Fruit fly (Drosophila melanogaster) ovary, adult (tissue): ENCODE results near the gene sinah.

Experiments used
- CG17801 ChIP-seq: fragments of 200-800 bp; optimal IDR thresholded peaks from 2 replicates; lab custom pipeline; 2019; ENCODE audit warnings: missing biosample characterization, mild to moderate bottlenecking, missing genetic modification characterization, moderate library complexity; ENCODE audit not compliant: partially characterized antibody

The sinah gene

DNA sequence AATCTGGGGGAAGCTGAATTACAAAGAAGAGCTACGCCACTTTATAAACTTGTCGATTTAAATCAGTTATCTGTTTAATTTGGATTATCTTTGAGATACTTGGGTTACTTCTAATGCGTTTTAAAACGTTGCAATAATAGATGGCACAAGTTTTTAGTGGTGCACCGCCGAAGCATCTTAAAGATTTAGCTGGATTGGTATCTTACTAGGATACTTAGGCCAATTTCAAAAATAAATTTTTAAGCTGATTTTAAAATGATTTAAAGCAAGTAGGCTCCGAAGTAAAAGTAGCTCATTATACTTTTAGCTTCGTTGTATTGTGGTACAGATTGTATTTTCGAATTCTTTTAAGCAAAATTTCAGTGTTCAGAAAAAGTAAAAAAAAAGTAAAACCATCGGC lies at the start of gene sinah:
Gene sinah (plus strand): TSS at position 301 of the 400 bp plus-strand sequence.
- TF ChIP-seq CG17801 (GFP tag; lab: Kevin White, UChicago), result no peak

DNA sequence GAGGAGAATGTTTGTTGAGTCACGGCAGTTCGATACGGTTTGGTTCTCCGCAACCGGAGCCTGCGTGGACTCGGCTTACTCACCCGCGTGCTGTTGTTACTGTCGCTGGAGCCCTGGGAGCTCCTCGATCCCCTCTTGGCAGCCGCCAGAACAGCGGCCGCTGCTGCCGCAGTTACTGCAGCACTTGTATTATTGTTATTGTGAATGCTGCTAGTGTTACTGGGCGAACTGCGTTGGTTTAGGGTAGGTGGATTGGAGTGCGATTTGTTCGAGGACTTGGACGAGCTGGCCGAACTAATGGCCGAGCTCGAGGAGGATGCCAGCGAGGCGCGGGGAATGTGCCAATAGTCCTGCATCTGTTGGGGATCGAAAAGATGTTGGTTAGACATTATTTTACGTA lies 48.4 kb upstream of the sinah start:
- no peak for TF ChIP-seq CG17801 (GFP tag; lab: Kevin White, UChicago)

DNA sequence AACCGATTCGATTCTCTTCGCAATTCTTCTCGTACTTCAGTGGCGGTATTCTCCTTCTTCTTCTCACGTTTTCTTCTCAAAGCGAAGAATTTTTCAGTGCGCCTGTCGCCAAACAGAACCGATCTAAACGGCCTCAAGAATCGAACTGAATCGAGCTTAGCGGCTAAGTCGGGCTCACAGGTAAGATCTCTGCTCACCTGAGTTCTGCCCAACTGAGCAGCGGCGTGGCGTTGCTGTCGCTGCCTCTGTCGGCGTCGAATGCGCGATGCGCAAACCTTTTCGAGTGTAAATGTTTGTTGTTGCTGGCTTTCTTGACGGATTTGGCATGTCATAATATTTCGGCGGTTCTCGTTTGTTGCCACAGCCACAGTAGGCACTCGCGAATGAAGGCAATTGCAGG lies 47.0 kb upstream of the sinah start:
- no peak for TF ChIP-seq CG17801 (GFP tag; lab: Kevin White, UChicago)

DNA sequence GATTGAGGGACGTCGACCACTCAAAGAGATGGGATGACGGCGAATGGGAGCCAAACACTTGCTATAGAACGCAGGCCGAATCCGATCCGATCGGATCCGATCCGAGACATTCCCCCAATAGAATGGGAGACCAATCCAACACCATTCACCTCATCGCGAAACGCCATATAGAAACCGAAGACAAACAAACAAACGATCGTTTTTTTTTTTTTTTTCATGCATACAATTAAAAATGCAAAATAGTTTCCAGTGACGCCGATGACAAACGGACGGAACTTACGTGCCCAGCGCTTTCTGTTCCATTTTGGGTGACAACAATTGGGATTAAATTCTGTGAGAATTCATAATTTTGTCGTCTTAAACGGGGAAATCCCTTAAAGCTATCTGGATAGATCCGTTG lies 44.9 kb upstream of the sinah start:
- no peak for TF ChIP-seq CG17801 (GFP tag; lab: Kevin White, UChicago)

DNA sequence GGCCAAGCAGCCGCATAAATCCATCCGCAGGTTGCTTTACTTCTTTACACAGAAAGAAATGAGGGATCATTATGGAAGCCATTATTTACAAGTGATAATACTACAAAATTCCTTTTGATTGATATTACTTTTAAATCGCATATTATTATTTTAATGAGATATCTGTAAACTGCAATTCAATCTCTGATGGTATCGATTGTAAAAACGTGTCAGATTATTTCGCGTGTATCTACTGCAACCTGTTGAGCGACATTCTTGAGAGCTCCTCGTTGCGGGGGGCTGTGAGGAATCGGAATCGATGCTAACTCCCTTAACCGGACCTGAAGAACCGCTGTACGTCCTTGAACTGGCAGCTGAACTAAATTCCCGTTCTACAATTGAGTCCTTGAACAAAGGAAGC lies 40.8 kb upstream of the sinah start:
- TF ChIP-seq CG17801 (GFP tag; lab: Kevin White, UChicago), result no peak

DNA sequence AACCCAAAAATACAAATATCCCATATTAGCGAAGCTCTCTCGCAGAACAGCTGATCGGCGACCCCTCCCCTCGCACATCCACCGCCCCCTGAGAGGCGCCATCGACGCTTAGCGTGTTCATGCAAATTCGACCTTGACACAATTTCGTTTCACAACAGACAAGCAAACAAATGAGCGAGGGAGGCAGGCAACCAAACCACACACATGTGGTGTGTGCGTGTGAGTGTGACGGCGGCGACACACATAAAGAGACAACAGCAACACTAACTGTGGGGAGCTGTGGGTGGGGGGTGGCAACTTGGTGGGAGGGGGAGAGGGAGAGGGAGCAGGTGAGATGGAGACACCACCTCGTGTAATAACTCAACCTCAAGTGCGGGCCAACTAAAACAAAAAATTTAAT lies 34.2 kb upstream of the sinah start:
- no peak for TF ChIP-seq CG17801 (GFP tag; lab: Kevin White, UChicago)

DNA sequence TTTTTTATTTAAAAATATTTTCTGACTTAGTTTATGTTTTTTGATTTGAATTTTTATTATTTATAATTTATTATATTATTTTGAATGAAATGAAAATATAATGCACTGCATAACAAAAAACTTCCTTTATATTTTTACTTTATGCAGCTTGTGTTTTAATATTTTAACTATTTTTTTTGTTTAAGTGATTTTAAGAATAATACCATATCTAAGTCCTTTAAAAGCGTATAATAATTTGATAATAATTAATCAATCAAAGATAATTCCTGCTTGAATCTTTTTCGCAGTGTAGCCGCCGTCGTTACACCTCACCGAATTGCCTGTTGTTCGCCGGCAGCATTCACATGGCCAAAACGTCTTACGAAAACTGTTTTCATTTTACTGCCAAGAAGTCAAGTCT lies 33.7 kb upstream of the sinah start:
- TF ChIP-seq CG17801 (GFP tag; lab: Kevin White, UChicago), result no peak

DNA sequence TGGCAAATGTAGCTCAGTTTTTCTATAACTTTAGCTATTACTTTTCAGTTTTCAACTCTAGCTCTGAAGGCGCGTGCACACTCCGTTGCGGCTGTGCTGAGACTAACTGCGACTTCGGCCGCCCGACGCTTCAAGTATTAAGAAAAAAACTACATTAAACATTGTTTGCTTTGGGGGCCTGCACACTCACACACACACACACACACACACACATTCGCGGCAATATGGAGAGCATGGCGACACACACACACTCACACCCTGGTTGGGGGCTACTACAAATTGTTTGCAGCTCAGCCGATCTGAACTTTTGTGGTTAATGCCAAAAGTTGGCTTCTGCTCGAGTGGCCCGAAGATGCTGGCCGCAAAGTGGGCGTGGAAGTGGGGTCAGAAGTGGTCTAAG lies 29.9 kb upstream of the sinah start, which contains the start of gene CG13024:
Gene CG13024 (minus strand): TSS at position 108 of the 400 bp plus-strand sequence.
- no peak for TF ChIP-seq CG17801 (GFP tag; lab: Kevin White, UChicago)

DNA sequence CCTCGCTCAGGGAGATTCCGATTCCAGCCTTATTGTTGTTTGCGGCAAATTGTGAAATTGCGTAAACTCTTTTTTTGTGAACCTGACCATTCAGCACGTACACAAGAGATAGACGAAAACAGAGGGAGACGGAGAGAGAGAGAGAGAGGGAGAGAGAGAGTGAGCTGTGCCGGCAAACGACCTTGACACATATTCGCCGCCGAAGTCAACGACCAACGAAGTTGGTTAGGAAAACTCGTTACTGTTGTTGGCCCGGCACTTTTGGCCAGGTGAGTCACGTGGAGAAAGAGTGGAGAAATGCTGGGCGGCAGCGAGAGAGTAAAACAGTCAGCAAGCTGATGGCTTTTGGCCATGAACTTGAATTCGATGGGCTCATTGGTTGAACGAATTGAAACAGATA lies 28.9 kb upstream of the sinah start:
- TF ChIP-seq CG17801 (GFP tag; lab: Kevin White, UChicago), result no peak

DNA sequence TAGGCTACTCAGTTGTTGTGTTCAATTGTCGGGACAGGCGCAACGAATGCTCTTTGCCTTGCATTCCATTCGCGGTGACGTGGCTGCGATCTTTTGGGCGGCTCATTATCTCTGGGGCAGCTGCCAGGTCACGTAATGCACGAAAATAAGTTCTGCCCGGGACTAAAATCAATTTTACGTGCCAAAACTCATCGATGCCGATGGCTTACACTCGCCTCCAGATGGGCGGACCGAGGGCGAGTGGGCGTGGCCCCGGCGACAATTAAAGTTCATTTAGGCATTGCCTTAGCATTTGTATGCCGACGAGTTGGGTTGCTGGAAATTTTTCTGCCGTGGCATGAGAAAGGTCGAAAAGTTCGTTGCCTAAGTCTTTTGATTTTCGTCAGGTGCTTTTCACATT lies 22.1 kb upstream of the sinah start:
- no peak for TF ChIP-seq CG17801 (GFP tag; lab: Kevin White, UChicago)

DNA sequence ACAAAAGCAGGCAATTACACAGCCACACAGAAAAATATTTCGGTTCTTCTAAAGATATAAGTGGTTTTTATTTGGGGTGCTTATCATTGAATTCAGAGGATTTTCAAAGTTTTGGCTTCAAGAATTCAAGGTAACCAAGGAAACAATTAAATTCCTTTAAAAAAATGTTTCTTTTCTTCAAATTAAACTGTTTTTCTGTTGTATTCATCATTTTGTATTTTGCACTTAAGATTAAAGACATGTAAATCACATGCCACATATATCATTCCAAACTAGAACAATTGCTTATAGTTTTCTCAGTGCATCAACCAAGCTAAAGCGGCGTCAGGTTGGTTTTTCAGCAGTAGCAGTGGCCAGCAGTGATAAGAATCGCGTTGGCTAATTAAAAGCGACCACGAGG lies 18.3 kb upstream of the sinah start:
- no peak for TF ChIP-seq CG17801 (GFP tag; lab: Kevin White, UChicago)

DNA sequence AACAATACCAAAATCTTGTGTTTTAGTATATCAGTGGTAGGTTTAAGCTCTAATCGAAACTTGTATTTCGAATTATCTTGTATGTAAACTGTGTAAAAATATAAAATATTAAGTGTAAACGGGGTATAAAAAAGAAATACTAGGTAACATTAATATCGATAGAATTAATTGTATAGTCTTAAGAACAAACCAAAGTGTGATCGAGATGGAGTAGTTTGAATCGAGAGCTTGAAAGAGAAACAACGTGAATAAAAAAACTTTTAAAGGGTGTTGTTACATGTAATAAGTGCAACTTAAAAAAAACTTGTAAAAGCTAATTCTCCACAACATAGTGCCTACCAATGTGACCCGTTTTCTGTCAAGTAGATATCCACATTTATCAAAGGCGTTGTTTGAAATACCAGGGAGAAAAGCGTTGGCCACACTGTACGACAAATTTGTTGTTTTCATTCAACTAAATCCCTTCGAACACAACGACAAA lies 16.8 kb upstream of the sinah start, which contains the start of gene TSG101:
Gene TSG101 (plus strand): TSS at position 208 of the 481 bp plus-strand sequence.
- TF ChIP-seq CG17801 (GFP tag; lab: Kevin White, UChicago), result peak; percentile 4

DNA sequence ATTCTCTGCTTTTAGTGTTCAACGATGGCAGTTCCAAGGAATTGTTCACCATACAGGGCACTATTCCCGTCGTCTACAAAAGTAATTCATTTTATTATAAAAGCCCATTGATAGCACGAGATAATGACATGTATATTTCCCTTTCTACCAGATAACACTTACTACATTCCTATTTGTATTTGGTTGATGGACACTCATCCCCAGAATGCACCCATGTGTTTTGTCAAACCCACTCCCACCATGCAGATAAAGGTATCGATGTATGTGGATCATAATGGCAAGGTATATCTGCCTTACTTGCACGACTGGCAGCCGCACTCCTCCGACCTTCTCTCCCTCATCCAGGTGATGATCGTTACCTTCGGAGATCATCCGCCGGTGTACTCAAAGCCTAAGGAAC lies 15.9 kb upstream of the sinah start:
- TF ChIP-seq CG17801 (GFP tag; lab: Kevin White, UChicago), result no peak

DNA sequence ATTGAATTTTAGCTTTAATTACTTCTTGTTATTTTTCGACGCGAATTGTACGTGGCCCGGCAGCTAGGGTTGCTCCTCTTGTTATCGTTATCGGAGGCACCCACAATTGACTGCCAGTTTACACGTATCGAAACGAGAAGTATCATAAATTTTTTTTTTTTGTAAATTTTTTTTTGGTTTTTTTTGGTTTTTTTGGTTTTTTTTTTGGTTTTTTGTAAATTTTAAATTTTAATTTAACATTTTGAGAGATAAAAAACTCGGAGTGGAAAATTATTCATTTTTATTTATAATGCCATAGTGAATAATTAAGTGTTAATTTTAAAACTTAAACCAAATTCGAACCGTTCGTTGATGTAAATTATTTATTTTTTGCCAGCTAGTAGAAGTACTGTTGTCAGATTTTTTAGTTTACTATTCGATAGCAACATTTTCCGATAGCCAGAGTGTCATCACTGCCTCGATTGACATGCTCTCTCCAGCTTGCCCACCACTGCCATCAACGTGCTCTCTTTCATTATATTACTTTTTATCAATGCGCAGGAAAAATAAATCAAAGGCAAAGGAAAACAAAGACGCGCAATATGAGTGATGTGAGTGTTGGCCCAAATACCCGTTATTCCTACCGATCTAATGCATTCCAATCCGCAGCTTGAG lies 13.8 kb upstream of the sinah start, which contains the start of the genes kud and Zcchc7:
Gene kud (minus strand): TSS at position 72 of the 654 bp plus-strand sequence.
Gene Zcchc7 (plus strand): TSS at position 467 of the 654 bp plus-strand sequence.
- peak; percentile 76 for TF ChIP-seq CG17801 (GFP tag; lab: Kevin White, UChicago)

DNA sequence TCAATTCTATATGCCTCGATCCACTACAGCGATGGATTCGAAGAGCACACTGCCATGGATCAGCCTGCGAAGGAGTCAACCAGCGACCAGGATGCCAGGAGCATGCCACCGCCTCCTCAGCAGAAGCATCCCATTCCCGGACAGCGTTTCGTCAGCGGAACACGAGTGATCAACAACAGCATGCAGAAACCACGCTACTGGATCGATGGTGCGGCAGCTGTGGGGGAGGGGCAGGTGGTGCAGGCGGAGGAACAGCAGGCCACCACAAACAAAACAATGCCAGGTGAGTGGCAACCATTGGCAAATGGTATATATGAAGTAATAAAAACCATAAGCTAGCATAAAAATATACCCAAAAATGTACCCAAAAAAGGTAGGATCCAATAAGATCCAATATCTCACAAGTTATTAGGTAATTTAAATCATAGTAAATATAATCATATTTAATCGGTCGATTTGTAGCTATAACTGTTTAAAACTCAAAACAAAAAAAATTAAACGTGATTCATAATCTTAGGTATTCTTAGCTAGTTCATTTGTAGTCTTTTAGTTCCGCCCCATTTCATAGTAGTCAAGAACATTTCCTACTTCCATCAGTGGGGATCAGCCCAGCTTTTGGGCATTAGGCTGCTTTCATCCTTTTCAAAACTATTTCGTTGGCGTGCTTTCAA lies 13.1 kb upstream of the sinah start, which contains the start of gene CG32161:
Gene CG32161 (plus strand): TSS at position 621 of the 671 bp plus-strand sequence.
- no peak for TF ChIP-seq CG17801 (GFP tag; lab: Kevin White, UChicago)

DNA sequence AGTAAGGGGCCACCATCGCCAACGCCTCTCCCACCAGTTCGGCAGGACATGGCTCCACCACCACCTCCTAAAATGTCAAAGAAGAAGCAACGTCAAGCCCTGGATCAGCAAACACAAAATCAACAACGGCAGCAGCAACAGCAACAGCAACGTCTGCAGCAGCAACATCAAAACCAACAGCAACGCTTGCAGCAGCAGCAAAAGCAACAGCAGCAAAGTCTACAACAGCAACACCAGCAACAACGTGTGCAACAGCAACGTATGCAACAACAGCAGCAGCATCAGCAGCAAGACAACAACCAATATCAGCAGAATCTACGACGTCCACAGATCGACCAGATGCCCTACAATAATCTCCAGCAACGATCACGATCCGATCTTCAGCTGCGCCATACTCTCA lies 7.3 kb upstream of the sinah start:
- no peak for TF ChIP-seq CG17801 (GFP tag; lab: Kevin White, UChicago)
